Worm (Caenorhabditis elegans): ENCODE measurements around the gene M195.2.

DNA sequence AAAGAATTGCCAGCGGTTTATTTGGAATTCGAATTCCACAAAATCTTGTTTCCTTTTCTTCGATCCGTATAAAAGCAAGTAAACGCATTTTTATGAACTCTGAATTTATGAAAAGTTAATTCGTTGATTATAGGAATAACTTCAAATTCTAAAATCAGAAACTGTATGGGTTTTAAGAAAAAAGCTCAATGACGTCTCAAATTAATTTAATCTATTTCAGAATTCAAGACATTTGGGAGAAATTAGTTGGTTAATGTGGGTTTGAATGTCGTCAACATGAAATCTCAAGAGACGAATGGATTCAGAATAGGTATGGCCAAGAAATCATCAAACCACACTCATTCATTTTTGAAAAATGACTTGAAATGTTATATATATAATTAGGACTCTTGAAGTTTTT, 35.5 kb downstream of the M195.2 start, which contains the start of gene F49E12.7:
- TF ChIP-seq W03F9.2 (tag; optimal IDR thresholded peaks at IDR 0.05) (no peak), him-1 (tag; optimal IDR thresholded peaks at IDR 0.05) (no peak)
